Worm (Caenorhabditis elegans) whole organism, late embryonic: Measurements from ENCODE around the gene srw-48.

ENCODE experiments used
- C08G9.2 ChIP-seq: sonication (generic microtip); optimal IDR thresholded peaks from 2 replicates; lab custom pipeline; 2016; ENCODE audit warnings: mild to moderate bottlenecking, missing genetic modification characterization, moderate library complexity, missing compliant biosample characterization
- C38D4.7 ChIP-seq: fragments of 200-800 bp; sonication (Bioruptor generic); optimal IDR thresholded peaks from 2 replicates; lab custom pipeline; 2018; ENCODE audit warnings: mild to moderate bottlenecking, missing genetic modification characterization, moderate library complexity, missing compliant biosample characterization
- F13H6.1 ChIP-seq: sonication (generic microtip); optimal IDR thresholded peaks from 2 replicates; lab custom pipeline; 2016; ENCODE audit warnings: missing genetic modification characterization, missing compliant biosample characterization
- K09A11.1 ChIP-seq: sonication (generic microtip); optimal IDR thresholded peaks from 2 replicates; lab custom pipeline; 2017; ENCODE audit warnings: antibody characterized with exemption, mild to moderate bottlenecking, missing genetic modification characterization, missing compliant biosample characterization; ENCODE audit not compliant: insufficient read depth
- T23F11.4 ChIP-seq: fragments of 200-800 bp; sonication (Bioruptor generic); optimal IDR thresholded peaks from 2 replicates; lab custom pipeline; 2018; ENCODE audit warnings: mild to moderate bottlenecking, missing genetic modification characterization, missing compliant biosample characterization
- ahr-1 ChIP-seq: sonication (generic microtip); optimal IDR thresholded peaks from 2 replicates; lab custom pipeline; 2016; ENCODE audit warnings: missing genetic modification characterization, missing compliant biosample characterization
- ama-1 ChIP-seq: fragments of 150-350 bp; optimal IDR thresholded peaks from 2 replicates; lab custom pipeline; 2014
- ceh-18 ChIP-seq: sonication (generic microtip); optimal IDR thresholded peaks from 2 replicates; lab custom pipeline; 2016; ENCODE audit warnings: missing genetic modification characterization, missing compliant biosample characterization
- ceh-2 ChIP-seq: sonication (generic microtip); optimal IDR thresholded peaks from 2 replicates; lab custom pipeline; 2016; ENCODE audit warnings: missing genotype, missing genetic modification characterization, missing compliant biosample characterization
- ceh-22 ChIP-seq: sonication (generic microtip); optimal IDR thresholded peaks from 2 replicates; lab custom pipeline; 2017; ENCODE audit warnings: missing biosample characterization, missing genetic modification characterization
- ceh-24 ChIP-seq: sonication (generic microtip); optimal IDR thresholded peaks from 2 replicates; lab custom pipeline; 2016; ENCODE audit warnings: mild to moderate bottlenecking, missing genetic modification characterization, missing compliant biosample characterization
- ceh-31 ChIP-seq: sonication (generic microtip); optimal IDR thresholded peaks from 2 replicates; lab custom pipeline; 2016; ENCODE audit warnings: missing genetic modification characterization, missing compliant biosample characterization
- ceh-45 ChIP-seq: fragments of 200-800 bp; sonication (Bioruptor generic); IDR thresholded peaks from 2 replicates; pipeline ENCODE4 v1.3.6; 2022; ENCODE audit warnings: missing genetic modification reagents, missing genetic modification characterization, missing compliant biosample characterization
- ceh-9 ChIP-seq: sonication (generic microtip); optimal IDR thresholded peaks from 2 replicates; lab custom pipeline; 2016; ENCODE audit warnings: mild to moderate bottlenecking, missing genetic modification characterization, inconsistent platforms, missing compliant biosample characterization
- dmd-4 ChIP-seq: sonication (generic microtip); optimal IDR thresholded peaks from 2 replicates; lab custom pipeline; 2016; ENCODE audit warnings: borderline replicate concordance, missing genetic modification characterization, missing compliant biosample characterization
- elt-2 ChIP-seq: sonication (generic microtip); optimal IDR thresholded peaks from 2 replicates; lab custom pipeline; 2016; ENCODE audit warnings: missing genetic modification reagents, missing genetic modification characterization, missing compliant biosample characterization
- elt-4 ChIP-seq: sonication (generic microtip); optimal IDR thresholded peaks from 2 replicates; lab custom pipeline; 2016; ENCODE audit warnings: missing genetic modification characterization, missing compliant biosample characterization
- ets-4 ChIP-seq: sonication (generic microtip); optimal IDR thresholded peaks from 2 replicates; lab custom pipeline; 2016; ENCODE audit warnings: missing genetic modification characterization, missing compliant biosample characterization
- eyg-1 ChIP-seq: sonication (generic microtip); optimal IDR thresholded peaks from 2 replicates; lab custom pipeline; 2016; ENCODE audit warnings: missing genotype, missing genetic modification characterization, missing compliant biosample characterization
- fax-1 ChIP-seq: sonication (generic microtip); optimal IDR thresholded peaks from 2 replicates; lab custom pipeline; 2016; ENCODE audit warnings: missing genotype, missing genetic modification characterization, missing compliant biosample characterization
- fkh-6 ChIP-seq: sonication (generic microtip); optimal IDR thresholded peaks from 2 replicates; lab custom pipeline; 2016; ENCODE audit warnings: missing genetic modification characterization, missing compliant biosample characterization
- hlh-13 ChIP-seq: fragments of 200-800 bp; sonication (Bioruptor generic); optimal IDR thresholded peaks from 2 replicates; lab custom pipeline; 2018; ENCODE audit warnings: mild to moderate bottlenecking, missing genetic modification characterization, missing compliant biosample characterization
- hlh-30 ChIP-seq: sonication (generic microtip); optimal IDR thresholded peaks from 2 replicates; lab custom pipeline; 2017; ENCODE audit warnings: antibody characterized with exemption, missing genetic modification characterization, missing compliant biosample characterization; ENCODE audit not compliant: insufficient read depth
- lim-6 ChIP-seq: sonication (generic microtip); optimal IDR thresholded peaks from 2 replicates; lab custom pipeline; 2016; ENCODE audit warnings: missing genetic modification characterization, missing compliant biosample characterization
- lin-11 ChIP-seq: fragments of 200-800 bp; sonication (Bioruptor generic); optimal IDR thresholded peaks from 2 replicates; lab custom pipeline; 2018; ENCODE audit warnings: mild to moderate bottlenecking, missing genetic modification characterization, missing compliant biosample characterization
- madf-2 ChIP-seq: sonication (generic microtip); optimal IDR thresholded peaks from 2 replicates; lab custom pipeline; 2017; ENCODE audit warnings: missing genetic modification characterization, missing compliant biosample characterization
- mec-3 ChIP-seq: sonication (generic microtip); optimal IDR thresholded peaks from 2 replicates; lab custom pipeline; 2016; ENCODE audit warnings: borderline replicate concordance, missing genetic modification characterization, missing compliant biosample characterization
- nfya-1 ChIP-seq: sonication (generic microtip); optimal IDR thresholded peaks from 2 replicates; lab custom pipeline; 2017; ENCODE audit warnings: missing genetic modification characterization, mild to moderate bottlenecking, missing compliant biosample characterization, antibody characterized with exemption, moderate library complexity
- nhr-232 ChIP-seq: sonication (generic microtip); optimal IDR thresholded peaks from 2 replicates; lab custom pipeline; 2016; ENCODE audit warnings: missing genetic modification characterization, missing compliant biosample characterization
- npax-4 ChIP-seq: sonication (generic microtip); optimal IDR thresholded peaks from 2 replicates; lab custom pipeline; 2016; ENCODE audit warnings: missing genetic modification characterization, missing compliant biosample characterization
- odd-2 ChIP-seq: sonication (generic microtip); optimal IDR thresholded peaks from 2 replicates; lab custom pipeline; 2017; ENCODE audit warnings: antibody characterized with exemption, mild to moderate bottlenecking, missing genetic modification characterization, missing compliant biosample characterization
- pag-3 ChIP-seq: sonication (generic microtip); optimal IDR thresholded peaks from 2 replicates; lab custom pipeline; 2016; ENCODE audit warnings: missing compliant biosample characterization, missing genetic modification characterization, borderline replicate concordance
- pat-9 ChIP-seq: fragments of 200-800 bp; sonication (Bioruptor generic); optimal IDR thresholded peaks from 2 replicates; lab custom pipeline; 2018; ENCODE audit warnings: mild to moderate bottlenecking, missing genetic modification characterization, moderate library complexity, missing compliant biosample characterization
- pha-2 ChIP-seq: sonication (generic microtip); optimal IDR thresholded peaks from 2 replicates; lab custom pipeline; 2017; ENCODE audit warnings: mild to moderate bottlenecking, missing genetic modification characterization, missing compliant biosample characterization
- pha-4 ChIP-seq: fragments of 150-350 bp; optimal IDR thresholded peaks from 2 replicates; lab custom pipeline; 2018; ENCODE audit warnings: missing biosample characterization, missing genetic modification reagents, missing genetic modification characterization
- rnt-1 ChIP-seq: sonication (generic microtip); optimal IDR thresholded peaks from 2 replicates; lab custom pipeline; 2016; ENCODE audit warnings: missing genetic modification characterization, missing compliant biosample characterization
- sox-2 ChIP-seq: fragments of 200-800 bp; sonication (Bioruptor generic); IDR thresholded peaks from 2 replicates; pipeline ENCODE4 v1.3.6; 2022; ENCODE audit warnings: missing genetic modification reagents, missing genetic modification characterization, missing compliant biosample characterization
- sox-4 ChIP-seq: sonication (generic microtip); optimal IDR thresholded peaks from 2 replicates; lab custom pipeline; 2017; ENCODE audit warnings: mild to moderate bottlenecking, missing genetic modification characterization, inconsistent platforms, missing compliant biosample characterization
- syd-9 ChIP-seq: sonication (generic microtip); optimal IDR thresholded peaks from 2 replicates; lab custom pipeline; 2016; ENCODE audit warnings: mild to moderate bottlenecking, missing genetic modification characterization, moderate library complexity, missing compliant biosample characterization
- tbx-2 ChIP-seq: sonication (generic microtip); optimal IDR thresholded peaks from 2 replicates; lab custom pipeline; 2016; ENCODE audit warnings: missing genetic modification characterization, missing compliant biosample characterization
- unc-3 ChIP-seq, 2 experiments: fragments of 200-800 bp in 1 of 2; sonication (Bioruptor generic) in 1 of 2; sonication (generic microtip) in 1 of 2; conservative IDR thresholded peaks in 1 of 2; optimal IDR thresholded peaks in 1 of 2; 2 replicates each; pipeline versions ENCODE4 v1.3.6 to Lab custom; 2016 to 2022; ENCODE audit warnings: missing compliant biosample characterization in 2 of 2, missing genetic modification characterization in 2 of 2, missing genetic modification reagents in 1 of 2
- unc-42 ChIP-seq: sonication (generic microtip); optimal IDR thresholded peaks from 2 replicates; lab custom pipeline; 2016; ENCODE audit warnings: missing genotype, missing genetic modification characterization, missing compliant biosample characterization
- unc-55 ChIP-seq: sonication (generic microtip); optimal IDR thresholded peaks from 2 replicates; lab custom pipeline; 2017; ENCODE audit warnings: missing biosample characterization, missing genetic modification reagents, missing genetic modification characterization
- unc-86 ChIP-seq: sonication (generic microtip); optimal IDR thresholded peaks from 2 replicates; lab custom pipeline; 2016; ENCODE audit warnings: missing genetic modification characterization, missing compliant biosample characterization

Gene srw-48

DNA sequence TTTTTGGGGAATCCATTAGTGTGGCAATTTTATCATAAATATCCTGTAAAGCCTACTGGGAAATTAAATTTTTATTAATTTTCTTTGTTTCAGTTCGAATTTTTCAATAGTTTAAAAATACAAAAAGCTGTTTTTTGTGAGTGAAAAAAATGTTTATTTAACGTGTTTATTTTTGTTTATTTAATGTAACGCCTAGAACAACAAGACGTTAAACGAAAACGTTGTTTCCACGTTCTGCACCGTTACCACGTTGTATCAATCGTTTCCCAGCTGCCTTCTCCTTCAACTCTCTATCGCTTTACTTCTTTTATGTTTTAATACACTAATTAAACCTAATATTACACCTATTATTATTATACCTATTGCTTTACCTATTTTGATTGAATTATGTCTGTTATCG, 26.9 kb downstream of the srw-48 start, which contains the start of gene T08G3.13:
Gene T08G3.13 (plus strand): TSS at position 301 of the 400 bp plus-strand sequence.
- TF ChIP-seq pha-4 (tag; lab: Kevin White, UChicago) (no peak), ahr-1 (tag; lab: Kevin White, UChicago) (no peak), ceh-9 (tag; lab: Kevin White, UChicago) (no peak), fax-1 (tag; lab: Kevin White, UChicago) (no peak), npax-4 (tag; lab: Kevin White, UChicago) (no peak), syd-9 (tag; lab: Kevin White, UChicago) (no peak), K09A11.1 (no peak), ceh-18 (tag; lab: Kevin White, UChicago) (no peak), ama-1 (lab: Kevin White, UChicago) (no peak), unc-3 (GFP tag; conservative IDR thresholded peaks at IDR 0.05; lab: Robert Waterston, UW) (no peak), unc-3 (tag; optimal IDR thresholded peaks at IDR 0.05; lab: Kevin White, UChicago) (no peak), elt-4 (tag; lab: Kevin White, UChicago) (no peak), ets-4 (tag; lab: Kevin White, UChicago) (no peak), hlh-13 (GFP tag; lab: Kevin White, UChicago) (no peak)

DNA sequence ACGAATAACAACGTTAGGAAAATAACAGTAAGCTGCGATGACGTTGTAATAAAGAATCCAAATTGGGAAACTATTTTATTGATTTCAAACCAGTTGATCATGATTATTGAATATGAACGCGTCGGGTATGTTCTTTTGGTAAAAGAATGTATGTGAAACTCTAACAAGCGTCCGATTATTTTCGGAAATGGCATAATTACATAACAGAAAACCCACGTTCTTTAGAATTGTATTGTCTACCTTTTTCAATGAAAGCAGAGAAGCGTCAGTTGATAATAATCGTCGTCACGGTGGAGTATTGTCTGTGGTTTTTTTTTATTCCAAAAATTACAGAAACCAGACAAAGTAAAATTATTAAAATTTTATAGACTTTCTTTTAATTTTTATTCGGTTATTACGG, 34.3 kb downstream of the srw-48 start, which contains the start of gene str-14:
Gene str-14 (minus strand): TSS at position 101 of the 400 bp plus-strand sequence.
- TF ChIP-seq ceh-18 (tag; lab: Kevin White, UChicago) (no peak), sox-2 (no peak), pha-2 (tag; lab: Kevin White, UChicago) (no peak), ceh-24 (tag; lab: Kevin White, UChicago) (no peak), eyg-1 (tag; lab: Kevin White, UChicago) (no peak), elt-2 (tag; lab: Kevin White, UChicago) (no peak), T23F11.4 (no peak), sox-4 (no peak), ceh-31 (tag; lab: Kevin White, UChicago) (no peak), pat-9 (tag; lab: Kevin White, UChicago) (no peak), F13H6.1 (tag; lab: Kevin White, UChicago) (no peak), tbx-2 (no peak), unc-86 (no peak), lin-11 (no peak), mec-3 (tag; lab: Kevin White, UChicago) (no peak)

DNA sequence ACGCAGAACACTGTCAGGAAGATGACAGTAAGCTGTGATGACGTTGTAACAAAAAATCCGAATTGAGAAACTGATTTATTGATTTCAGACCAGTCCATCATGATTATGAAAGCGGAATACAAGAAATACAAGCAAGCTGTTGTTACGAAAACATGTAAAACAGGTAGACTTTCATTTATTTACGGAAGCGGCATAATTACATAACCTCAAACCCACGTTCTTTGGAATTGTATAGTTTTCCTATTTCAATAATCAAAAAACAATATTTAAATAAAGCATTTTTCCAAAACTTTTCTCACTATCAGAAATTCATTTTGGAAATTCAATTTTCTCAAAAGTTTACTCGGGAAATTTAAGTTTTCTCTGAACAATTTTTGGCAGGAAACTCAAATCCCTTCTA, 37.9 kb downstream of the srw-48 start, which contains the start of gene str-15:
Gene str-15 (minus strand): TSS at position 101 of the 400 bp plus-strand sequence.
- TF ChIP-seq ceh-45 (GFP tag; lab: Robert Waterston, UW) (no peak), madf-2 (tag; lab: Kevin White, UChicago) (no peak), hlh-30 (tag; lab: Kevin White, UChicago) (no peak), syd-9 (tag; lab: Kevin White, UChicago) (no peak), odd-2 (no peak), nfya-1 (tag; lab: Kevin White, UChicago) (no peak), rnt-1 (tag; lab: Kevin White, UChicago) (no peak), C38D4.7 (GFP tag; lab: Kevin White, UChicago) (no peak), nhr-232 (tag; lab: Kevin White, UChicago) (no peak), unc-3 (GFP tag; conservative IDR thresholded peaks at IDR 0.05; lab: Robert Waterston, UW) (no peak), unc-3 (tag; optimal IDR thresholded peaks at IDR 0.05; lab: Kevin White, UChicago) (no peak), unc-55 (GFP tag; lab: Kevin White, UChicago) (no peak)
- TF ChIP-seq, all 69 proteins: peak for 0

DNA sequence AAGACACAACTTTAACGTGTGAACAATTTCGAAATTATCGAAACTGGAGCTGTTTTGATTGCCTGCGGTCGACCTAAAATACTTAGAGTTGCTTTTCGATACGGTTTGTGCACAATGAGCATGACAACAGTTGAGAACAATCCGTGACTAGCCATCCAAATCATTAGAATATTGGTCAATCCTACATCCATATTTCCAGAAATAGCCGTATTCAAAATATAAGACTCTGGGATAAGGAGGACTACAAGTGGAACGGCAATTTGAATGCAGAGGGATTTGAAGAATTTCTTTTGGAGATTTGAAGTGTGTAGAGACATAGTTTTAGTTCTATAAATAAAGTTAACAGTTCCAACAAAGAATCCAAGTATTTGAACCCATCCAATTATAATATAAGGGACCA, 38.6 kb downstream of the srw-48 start:
- TF ChIP-seq pag-3 (tag; lab: Kevin White, UChicago) (no peak), ceh-2 (tag; lab: Kevin White, UChicago) (no peak), ceh-22 (tag; lab: Kevin White, UChicago) (no peak), ceh-45 (GFP tag; lab: Robert Waterston, UW) (no peak), unc-3 (GFP tag; conservative IDR thresholded peaks at IDR 0.05; lab: Robert Waterston, UW) (no peak), unc-3 (tag; optimal IDR thresholded peaks at IDR 0.05; lab: Kevin White, UChicago) (no peak), C08G9.2 (no peak), unc-42 (tag; lab: Kevin White, UChicago) (no peak), eyg-1 (tag; lab: Kevin White, UChicago) (no peak), lim-6 (no peak), fkh-6 (no peak), ceh-18 (tag; lab: Kevin White, UChicago) (no peak), dmd-4 (tag; lab: Kevin White, UChicago) (no peak), pat-9 (tag; lab: Kevin White, UChicago) (no peak), unc-55 (GFP tag; lab: Kevin White, UChicago) (no peak), ahr-1 (tag; lab: Kevin White, UChicago) (no peak)
